Fruit fly (Drosophila melanogaster) whole organism, embryonic: ENCODE results near the gene und.

Experiments
- CG10321 ChIP-seq: fragments of 200-800 bp; sonication (Bioruptor generic); IDR thresholded peaks from 2 replicates; pipeline ENCODE4 v1.3.6; 2022; ENCODE audit warnings: missing biosample characterization, missing genetic modification characterization
- CG12155 ChIP-seq: fragments of 200-800 bp; sonication (Bioruptor generic); optimal IDR thresholded peaks from 3 replicates; lab custom pipeline; 2016; ENCODE audit warnings: missing biosample characterization, missing genetic modification characterization
- CG14860 ChIP-seq: fragments of 200-800 bp; sonication (Bioruptor generic); IDR thresholded peaks from 3 replicates; pipeline ENCODE4 v1.3.6; 2022; ENCODE audit warnings: missing biosample characterization, missing genetic modification characterization; ENCODE audit not compliant: partially characterized antibody
- CG15479 ChIP-seq: fragments of 200-800 bp; sonication (Bioruptor generic); optimal IDR thresholded peaks from 3 replicates; lab custom pipeline; 2019; ENCODE audit warnings: missing biosample characterization, mild to moderate bottlenecking, missing genetic modification characterization, moderate library complexity
- CG1603 ChIP-seq: fragments of 200-800 bp; sonication (Bioruptor generic); optimal IDR thresholded peaks from 2 replicates; lab custom pipeline; 2019; ENCODE audit warnings: missing biosample characterization, mild to moderate bottlenecking, missing genetic modification characterization, moderate library complexity
- CG17328 ChIP-seq: fragments of 200-800 bp; sonication (Bioruptor generic); IDR thresholded peaks from 2 replicates; pipeline ENCODE4 v1.3.6; 2022; ENCODE audit warnings: missing biosample characterization, missing genetic modification characterization
- CG17359 ChIP-seq: fragments of 200-800 bp; sonication (Bioruptor generic); optimal IDR thresholded peaks from 3 replicates; lab custom pipeline; 2018; ENCODE audit warnings: missing biosample characterization, mild to moderate bottlenecking, missing genetic modification characterization, moderate library complexity
- CG17912 ChIP-seq: fragments of 200-800 bp; sonication (Bioruptor generic); optimal IDR thresholded peaks from 2 replicates; lab custom pipeline; 2018; ENCODE audit warnings: missing biosample characterization, mild to moderate bottlenecking, missing genetic modification characterization
- CG18476 ChIP-seq: fragments of 200-800 bp; sonication (Bioruptor generic); optimal IDR thresholded peaks from 2 replicates; lab custom pipeline; 2016; ENCODE audit warnings: missing biosample characterization, mild to moderate bottlenecking, missing genetic modification characterization
- CG30403 ChIP-seq: fragments of 200-800 bp; sonication (Bioruptor generic); optimal IDR thresholded peaks from 3 replicates; lab custom pipeline; 2016; ENCODE audit warnings: missing biosample characterization, missing genetic modification characterization
- CG31224 ChIP-seq: fragments of 200-800 bp; sonication (Bioruptor generic); IDR thresholded peaks from 2 replicates; pipeline ENCODE4 v1.3.6; 2022; ENCODE audit warnings: missing biosample characterization, missing genetic modification characterization
- CG32767 ChIP-seq: fragments of 200-800 bp; sonication (Bioruptor generic); IDR thresholded peaks from 2 replicates; pipeline ENCODE4 v1.3.6; 2022; ENCODE audit warnings: missing biosample characterization, missing genetic modification characterization
- CG34422 ChIP-seq: fragments of 200-800 bp; sonication (Bioruptor generic); IDR thresholded peaks from 3 replicates; pipeline ENCODE4 v1.3.6; 2022; ENCODE audit warnings: missing biosample characterization, missing genetic modification characterization
- CG3847 ChIP-seq: fragments of 200-800 bp; sonication (Bioruptor generic); IDR thresholded peaks from 2 replicates; pipeline ENCODE4 v1.3.6; 2022; ENCODE audit warnings: missing biosample characterization, missing genetic modification characterization
- CG4707 ChIP-seq: fragments of 200-800 bp; sonication (Bioruptor generic); optimal IDR thresholded peaks from 2 replicates; lab custom pipeline; 2018; ENCODE audit warnings: missing biosample characterization, mild to moderate bottlenecking, missing genetic modification characterization, moderate library complexity
- CG6254 ChIP-seq: fragments of 200-800 bp; sonication (Bioruptor generic); optimal IDR thresholded peaks from 3 replicates; lab custom pipeline; 2017; ENCODE audit warnings: mild to moderate bottlenecking, missing biosample characterization, missing genetic modification reagents, missing genetic modification characterization
- CG6654 ChIP-seq: fragments of 200-800 bp; sonication (Bioruptor generic); optimal IDR thresholded peaks from 2 replicates; lab custom pipeline; 2017; ENCODE audit warnings: missing biosample characterization, mild to moderate bottlenecking, missing genetic modification characterization
- CG8944 ChIP-seq: fragments of 200-800 bp; sonication (Bioruptor generic); optimal IDR thresholded peaks from 3 replicates; lab custom pipeline; 2016; ENCODE audit warnings: missing biosample characterization, missing genetic modification characterization
- CG9437 ChIP-seq: fragments of 200-800 bp; sonication (Bioruptor generic); optimal IDR thresholded peaks from 2 replicates; lab custom pipeline; 2018; ENCODE audit warnings: missing biosample characterization, mild to moderate bottlenecking, missing genetic modification characterization
- CG9797 ChIP-seq: fragments of 200-800 bp; sonication (Bioruptor generic); optimal IDR thresholded peaks from 3 replicates; lab custom pipeline; 2018; ENCODE audit warnings: missing biosample characterization, mild to moderate bottlenecking, missing genetic modification characterization
- Chrac-16 ChIP-seq: fragments of 200-800 bp; sonication (Bioruptor generic); optimal IDR thresholded peaks from 3 replicates; lab custom pipeline; 2016; ENCODE audit warnings: missing biosample characterization, missing genetic modification characterization
- Ets65A ChIP-seq: fragments of 200-800 bp; sonication (Bioruptor generic); peaks from one replicate; lab custom pipeline; 2016; ENCODE audit warnings: missing biosample characterization, missing genetic modification characterization
- Fer2 ChIP-seq: fragments of 200-800 bp; sonication (Bioruptor generic); optimal IDR thresholded peaks from 2 replicates; lab custom pipeline; 2018; ENCODE audit warnings: missing biosample characterization, mild to moderate bottlenecking, missing genetic modification characterization, moderate library complexity
- H15 ChIP-seq: fragments of 200-800 bp; sonication (Bioruptor generic); IDR thresholded peaks from 3 replicates; pipeline ENCODE4 v1.3.6; 2022; ENCODE audit warnings: missing biosample characterization, missing genetic modification characterization
- HLHmδ ChIP-seq: fragments of 200-800 bp; sonication (Bioruptor generic); optimal IDR thresholded peaks from 2 replicates; lab custom pipeline; 2018; ENCODE audit warnings: missing biosample characterization, mild to moderate bottlenecking, missing genetic modification characterization, moderate library complexity
- Hey ChIP-seq: fragments of 200-800 bp; sonication (Bioruptor generic); optimal IDR thresholded peaks from 3 replicates; lab custom pipeline; 2018; ENCODE audit warnings: missing biosample characterization, mild to moderate bottlenecking, missing genetic modification characterization
- Lhr ChIP-seq: fragments of 200-800 bp; sonication (Bioruptor generic); optimal IDR thresholded peaks from 3 replicates; lab custom pipeline; 2017; ENCODE audit warnings: mild to moderate bottlenecking, missing biosample characterization, missing genetic modification reagents, missing genetic modification characterization
- Med ChIP-seq: fragments of 200-800 bp; sonication (Bioruptor generic); peaks from one replicate; lab custom pipeline; 2016; ENCODE audit warnings: missing biosample characterization, missing genetic modification characterization, mild to moderate bottlenecking, inconsistent platforms, moderate library complexity
- NC2β ChIP-seq: fragments of 200-800 bp; sonication (Bioruptor generic); optimal IDR thresholded peaks from 2 replicates; lab custom pipeline; 2016; ENCODE audit warnings: missing biosample characterization, missing genetic modification characterization
- Poxn ChIP-seq: fragments of 200-800 bp; sonication (Bioruptor generic); IDR thresholded peaks from 2 replicates; pipeline ENCODE4 v1.3.6; 2022; ENCODE audit warnings: missing biosample characterization, missing genetic modification characterization
- Sry-δ ChIP-seq: fragments of 200-800 bp; sonication (Bioruptor generic); optimal IDR thresholded peaks from 2 replicates; lab custom pipeline; 2016; ENCODE audit warnings: missing biosample characterization, missing genetic modification characterization
- Taf1 ChIP-seq: fragments of 200-800 bp; sonication (Bioruptor generic); IDR thresholded peaks from 2 replicates; pipeline ENCODE4 v1.3.6; 2022; ENCODE audit warnings: missing biosample characterization, missing genetic modification characterization
- cas ChIP-seq: fragments of 200-800 bp; sonication (Bioruptor generic); IDR thresholded peaks from 2 replicates; pipeline ENCODE4 v1.3.6; 2022; ENCODE audit warnings: missing biosample characterization, missing genetic modification characterization
- caup ChIP-seq: fragments of 200-800 bp; sonication (Bioruptor generic); optimal IDR thresholded peaks from 3 replicates; lab custom pipeline; 2017; ENCODE audit warnings: missing biosample characterization, mild to moderate bottlenecking, missing genetic modification characterization, moderate library complexity; ENCODE audit not compliant: severe bottlenecking
- chm ChIP-seq: fragments of 200-800 bp; sonication (Bioruptor generic); IDR thresholded peaks from 2 replicates; pipeline ENCODE4 v1.3.6; 2022; ENCODE audit warnings: missing biosample characterization, missing genetic modification characterization
- en ChIP-seq: fragments of 200-800 bp; sonication (Bioruptor generic); optimal IDR thresholded peaks from 2 replicates; lab custom pipeline; 2016; ENCODE audit warnings: missing biosample characterization, missing genetic modification characterization
- fd102C ChIP-seq: fragments of 200-800 bp; sonication (Bioruptor generic); optimal IDR thresholded peaks from 2 replicates; lab custom pipeline; 2018; ENCODE audit warnings: missing biosample characterization, mild to moderate bottlenecking, missing genetic modification characterization, moderate library complexity
- fd64A ChIP-seq: fragments of 200-800 bp; sonication (Bioruptor generic); optimal IDR thresholded peaks from 3 replicates; lab custom pipeline; 2018; ENCODE audit warnings: missing biosample characterization, mild to moderate bottlenecking, missing genetic modification characterization
- gem ChIP-seq: fragments of 200-800 bp; sonication (Bioruptor generic); optimal IDR thresholded peaks from 2 replicates; lab custom pipeline; 2019; ENCODE audit warnings: missing biosample characterization, mild to moderate bottlenecking, missing genetic modification characterization, moderate library complexity
- mirr ChIP-seq: fragments of 200-800 bp; sonication (Bioruptor generic); optimal IDR thresholded peaks from 3 replicates; lab custom pipeline; 2018; ENCODE audit warnings: missing biosample characterization, mild to moderate bottlenecking, missing genetic modification characterization
- nau ChIP-seq: fragments of 200-800 bp; sonication (Bioruptor generic); optimal IDR thresholded peaks from 3 replicates; lab custom pipeline; 2017; ENCODE audit warnings: missing biosample characterization, mild to moderate bottlenecking, missing genetic modification characterization, missing genetic modification reagents
- nerfin-1 ChIP-seq: fragments of 200-800 bp; sonication (Bioruptor generic); optimal IDR thresholded peaks from 3 replicates; lab custom pipeline; 2019; ENCODE audit warnings: missing biosample characterization, mild to moderate bottlenecking, missing genetic modification characterization, moderate library complexity
- otp ChIP-seq: fragments of 200-800 bp; sonication (Bioruptor generic); IDR thresholded peaks from 3 replicates; pipeline ENCODE4, ENCODE4 v1.3.6; 2022; ENCODE audit warnings: missing biosample characterization, missing genetic modification characterization
- sens-2 ChIP-seq: fragments of 200-800 bp; sonication (Bioruptor generic); IDR thresholded peaks from 2 replicates; pipeline ENCODE4 v1.3.6; 2022; ENCODE audit warnings: missing biosample characterization, missing genetic modification characterization
- trem ChIP-seq: fragments of 200-800 bp; optimal IDR thresholded peaks from 3 replicates; lab custom pipeline; 2019; ENCODE audit warnings: missing biosample characterization, mild to moderate bottlenecking, missing genetic modification characterization, moderate library complexity
- unc-4 ChIP-seq: fragments of 200-800 bp; sonication (Bioruptor generic); IDR thresholded peaks from 2 replicates; pipeline ENCODE4 v1.3.6; 2022; ENCODE audit warnings: missing biosample characterization, missing genetic modification characterization; ENCODE audit not compliant: partially characterized antibody
- wdn ChIP-seq: fragments of 200-800 bp; sonication (Bioruptor generic); IDR thresholded peaks from 2 replicates; pipeline ENCODE4 v1.3.6; 2022; ENCODE audit warnings: missing biosample characterization, missing genetic modification characterization
- yki ChIP-seq: fragments of >200 bp; optimal IDR thresholded peaks from 3 replicates; lab custom pipeline; 2018
- zen2 ChIP-seq: fragments of 200-800 bp; sonication (Bioruptor generic); IDR thresholded peaks from 3 replicates; pipeline ENCODE4 v1.3.6; 2022; ENCODE audit warnings: missing biosample characterization, missing genetic modification characterization; ENCODE audit not compliant: partially characterized antibody
- zfh1 ChIP-seq: fragments of 200-800 bp; sonication (Bioruptor generic); IDR thresholded peaks from 3 replicates; pipeline ENCODE4 v1.3.6; 2022; ENCODE audit warnings: missing biosample characterization, missing genetic modification characterization

The und gene

DNA sequence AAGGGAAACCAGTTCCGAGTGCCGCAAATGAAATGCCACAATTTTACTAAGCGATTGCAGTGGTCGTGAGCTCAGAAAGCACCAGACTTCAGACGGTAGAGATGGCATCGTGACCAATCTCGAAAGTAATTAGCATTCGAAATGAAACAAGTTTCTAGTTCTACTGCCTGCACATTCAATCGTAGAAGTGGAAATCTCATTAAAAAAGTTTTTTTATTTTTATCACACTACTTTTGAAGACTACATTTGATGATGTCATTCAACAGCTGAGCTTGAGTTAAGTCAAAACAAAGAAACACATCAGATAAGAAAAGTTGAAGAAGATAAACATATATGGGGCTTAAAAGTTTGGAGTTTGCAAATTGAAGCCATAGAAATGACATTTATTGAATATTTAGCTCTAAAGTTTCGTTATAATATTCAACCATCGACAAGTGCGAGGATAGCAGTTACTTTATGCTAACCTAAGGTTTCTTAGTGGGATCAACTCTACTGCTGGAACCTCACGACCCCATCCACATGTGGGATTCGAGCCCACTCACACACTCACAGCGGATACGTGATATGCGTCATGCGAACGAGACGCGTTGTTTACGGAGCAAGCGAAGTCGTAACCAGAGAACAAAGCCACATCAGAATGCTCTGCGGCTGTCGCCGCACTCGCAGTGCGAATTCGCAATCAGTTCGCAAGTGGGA lies 27.0 kb upstream of the und start, which contains the start of gene CG13117 (continued):
- TF ChIP-seq CG17328 (GFP tag; lab: Robert Waterston, UW) (no peak), Poxn (no peak), CG10321 (GFP tag; lab: Robert Waterston, UW) (0 out of 2 replicates have a peak, but pooled peaks have one; percentile 16), Chrac-16 (GFP tag; lab: Kevin White, UChicago) (no peak), fd102C (GFP tag; lab: Kevin White, UChicago) (no peak), zfh1 (GFP tag; lab: Robert Waterston, UW) (no peak), CG15479 (no peak), CG9797 (GFP tag; lab: Kevin White, UChicago) (no peak), wdn (GFP tag; lab: Robert Waterston, UW) (no peak), CG14860 (GFP tag; lab: Robert Waterston, UW) (no peak), gem (tag; lab: Kevin White, UChicago) (no peak), Sry-δ (GFP tag; lab: Kevin White, UChicago) (peak; percentile 7), sens-2 (GFP tag; lab: Robert Waterston, UW) (no peak), nerfin-1 (no peak), zen2 (no peak), unc-4 (GFP tag; lab: Robert Waterston, UW) (0 out of 2 replicates have a peak, but pooled peaks have one; percentile 18), Hey (tag; lab: Kevin White, UChicago) (no peak)

DNA sequence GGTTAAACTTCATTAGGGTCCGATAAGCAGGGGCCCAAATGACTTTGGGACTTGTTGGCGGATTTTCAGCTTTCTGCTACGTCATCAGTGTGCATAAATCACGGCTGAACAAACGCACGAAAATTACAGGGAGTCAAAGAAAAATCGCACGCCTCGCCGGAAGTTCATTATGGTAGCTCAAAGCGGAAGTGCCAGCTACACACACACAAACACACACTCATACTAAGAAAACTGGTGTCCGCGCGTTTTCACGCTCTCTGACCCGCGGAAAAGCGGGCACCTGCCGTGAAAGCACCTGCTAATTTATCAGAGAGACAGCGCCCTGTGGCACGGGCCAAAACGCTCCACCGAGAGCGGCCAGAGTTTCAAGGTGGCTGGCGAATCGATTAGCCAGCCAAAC lies 25.8 kb upstream of the und start:
- TF ChIP-seq CG6254 (GFP tag; lab: Kevin White, UChicago): no peak
- TF ChIP-seq H15 (GFP tag; lab: Robert Waterston, UW): peak; percentile 21; the same call in 1 of the 3 replicates
- TF ChIP-seq HLHmδ (GFP tag; lab: Kevin White, UChicago): no peak
- no peak for TF ChIP-seq caup
- TF ChIP-seq fd64A (GFP tag; lab: Kevin White, UChicago): no peak
- TF ChIP-seq chm (GFP tag; lab: Robert Waterston, UW): no peak
- TF ChIP-seq CG17912 (GFP tag; lab: Kevin White, UChicago): no peak
- peak; percentile 70 for TF ChIP-seq Ets65A
- no peak for TF ChIP-seq CG18476 (GFP tag; lab: Kevin White, UChicago)
- TF ChIP-seq CG8944: no peak
- no peak for TF ChIP-seq CG34422 (GFP tag; lab: Robert Waterston, UW)
- TF ChIP-seq otp (GFP tag; lab: Robert Waterston, UW): no peak
- no peak for TF ChIP-seq CG9437 (GFP tag; lab: Kevin White, UChicago)
- no peak for TF ChIP-seq CG4707 (GFP tag; lab: Kevin White, UChicago)
- TF ChIP-seq mirr (GFP tag; lab: Kevin White, UChicago): no peak
- no peak for TF ChIP-seq cas (GFP tag; lab: Robert Waterston, UW)
- TF ChIP-seq Med: peak; percentile 45
- TF ChIP-seq en (GFP tag; lab: Kevin White, UChicago): no peak
- TF ChIP-seq CG3847 (GFP tag; lab: Robert Waterston, UW): no peak
- TF ChIP-seq trem (tag; lab: Kevin White, UChicago): no peak

DNA sequence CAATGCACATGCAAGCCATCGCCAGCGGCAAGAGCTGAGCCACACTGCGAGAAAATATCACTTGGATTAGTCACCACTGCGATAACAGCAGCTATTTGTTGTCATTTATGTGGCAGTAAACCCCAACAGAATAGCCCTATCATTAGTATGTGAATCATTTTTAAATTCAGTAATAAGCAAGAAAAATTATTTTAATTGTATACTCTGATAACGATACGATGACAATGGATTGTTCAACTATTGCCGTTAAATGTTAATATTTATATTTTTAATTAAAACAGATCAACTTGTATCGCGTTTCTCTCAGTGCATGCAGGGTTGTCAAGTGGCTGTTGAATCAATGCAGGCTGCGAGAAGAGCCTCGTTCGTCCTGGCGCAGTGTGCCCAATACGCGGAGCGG lies 25.4 kb upstream of the und start:
- no peak for TF ChIP-seq Fer2 (tag; lab: Kevin White, UChicago)
- TF ChIP-seq CG17359 (tag; lab: Kevin White, UChicago): peak; percentile 32
- no peak for TF ChIP-seq Lhr (GFP tag; lab: Kevin White, UChicago)
- no peak for TF ChIP-seq Taf1 (GFP tag; lab: Robert Waterston, UW)
- TF ChIP-seq CG31224: no peak
- TF ChIP-seq CG6654 (GFP tag; lab: Kevin White, UChicago): no peak
- TF ChIP-seq CG32767 (GFP tag; lab: Robert Waterston, UW): no peak
- peak; percentile 23 for TF ChIP-seq CG1603
- TF ChIP-seq NC2β: no peak
- no peak for TF ChIP-seq yki (lab: Kevin White, UChicago)
- peak; percentile 35 for TF ChIP-seq CG30403 (GFP tag; lab: Kevin White, UChicago)
- TF ChIP-seq nau (GFP tag; lab: Kevin White, UChicago): no peak
- no peak for TF ChIP-seq CG12155 (GFP tag; lab: Kevin White, UChicago)
